Worm (Caenorhabditis elegans) whole organism, dauer: Measurements from ENCODE around the gene F39H12.3.

Source experiments
- unc-62 ChIP-seq: sonication (generic microtip); optimal IDR thresholded peaks from 2 replicates; lab custom pipeline; 2017; ENCODE audit warnings: missing biosample characterization, missing genetic modification reagents, missing genetic modification characterization

Gene F39H12.3

ce11 chrX:841393-841792 lies at the start of gene F39H12.3:
F39H12.3 (minus strand) TSS chrX:841493.
- TF ChIP-seq unc-62 (GFP tag; lab: Kevin White, UChicago): no peak

- TF ChIP-seq unc-62 (GFP tag; lab: Kevin White, UChicago): no peak
These were observed 47.0 kb upstream of the F39H12.3 start, which contains the start of gene mam-1 for ce11 chrX:888294-888693. mam-1 (minus strand) TSS chrX:888394.

ce11 chrX:880367-880766 lies 39.1 kb upstream of the F39H12.3 start, which contains the start of gene ZC13.2:
ZC13.2 (plus strand) TSS chrX:880667.
- TF ChIP-seq unc-62 (GFP tag; lab: Kevin White, UChicago): no peak

ce11 chrX:876935-877334 lies 35.6 kb upstream of the F39H12.3 start, which contains the start of gene ZC13.1:
ZC13.1 (plus strand) TSS chrX:877239.
- TF ChIP-seq unc-62 (GFP tag; lab: Kevin White, UChicago): no peak

ce11 chrX:873634-874033 lies 32.3 kb upstream of the F39H12.3 start:
- TF ChIP-seq unc-62 (GFP tag; lab: Kevin White, UChicago): no peak

- no peak for TF ChIP-seq unc-62 (GFP tag; lab: Kevin White, UChicago)
These were observed 30.8 kb upstream of the F39H12.3 start, which contains the start of gene F56F10.1 for ce11 chrX:871957-872715. F56F10.1 (plus strand) TSS chrX:872603.

ce11 chrX:871020-871419 lies 29.7 kb upstream of the F39H12.3 start, which contains the start of gene lgl-1:
lgl-1 (minus strand) TSS chrX:871089.
- TF ChIP-seq unc-62 (GFP tag; lab: Kevin White, UChicago): no peak

ce11 chrX:865214-865613 lies 23.9 kb upstream of the F39H12.3 start:
- no peak for TF ChIP-seq unc-62 (GFP tag; lab: Kevin White, UChicago)

- TF ChIP-seq unc-62 (GFP tag; lab: Kevin White, UChicago): no peak
These were observed 23.0 kb upstream of the F39H12.3 start for ce11 chrX:864293-864731.

- no peak for TF ChIP-seq unc-62 (GFP tag; lab: Kevin White, UChicago)
These were observed 22.2 kb upstream of the F39H12.3 start, which contains the start of gene cdo-1 for ce11 chrX:863478-863877. cdo-1 (minus strand) TSS chrX:863578.

- no peak for TF ChIP-seq unc-62 (GFP tag; lab: Kevin White, UChicago)
These were observed 20.1 kb upstream of the F39H12.3 start for ce11 chrX:861378-861777.

- no peak for TF ChIP-seq unc-62 (GFP tag; lab: Kevin White, UChicago)
These were observed 18.1 kb upstream of the F39H12.3 start, which contains the start of gene F56F10.2 for ce11 chrX:859401-859800. F56F10.2 (plus strand) TSS chrX:859615.

ce11 chrX:857658-858057 lies 16.4 kb upstream of the F39H12.3 start:
- TF ChIP-seq unc-62 (GFP tag; lab: Kevin White, UChicago): no peak

ce11 chrX:853604-854003 lies 12.3 kb upstream of the F39H12.3 start:
- no peak for TF ChIP-seq unc-62 (GFP tag; lab: Kevin White, UChicago)

ce11 chrX:852739-853268 lies 11.5 kb upstream of the F39H12.3 start:
- no peak for TF ChIP-seq unc-62 (GFP tag; lab: Kevin White, UChicago)

ce11 chrX:851421-851820 lies 10.1 kb upstream of the F39H12.3 start, which contains the start of gene igcm-1:
igcm-1 (minus strand) TSS chrX:851521.
- no peak for TF ChIP-seq unc-62 (GFP tag; lab: Kevin White, UChicago)
